Worm (Caenorhabditis elegans): ENCODE data around the gene chil-4.

Gene chil-4

ce11 chrII:9855620-9856019, at the start of gene chil-4:
Gene chil-4 (minus strand): TSS chrII:9855720.
- TF ChIP-seq tbx-11 (GFP tag; IDR thresholded peaks at IDR 0.05) (no peak), flt-1 (GFP tag; IDR thresholded peaks at IDR 0.05) (no peak), tra-4 (tag; optimal IDR thresholded peaks at IDR 0.05) (no peak), scrt-1 (GFP tag; IDR thresholded peaks at IDR 0.05) (no peak), B0310.2 (tag; optimal IDR thresholded peaks at IDR 0.05) (no peak), ceh-36 (tag; optimal IDR thresholded peaks at IDR 0.05) (no peak), pes-1 (GFP tag; IDR thresholded peaks at IDR 0.05) (no peak), tbx-37 (GFP tag; conservative IDR thresholded peaks at IDR 0.05) (no peak), hmbx-1 (tag; optimal IDR thresholded peaks at IDR 0.05) (no peak), ama-1 (optimal IDR thresholded peaks at IDR 0.05) (no peak), ets-7 (tag; optimal IDR thresholded peaks at IDR 0.05) (no peak), hnd-1 (tag; optimal IDR thresholded peaks at IDR 0.05) (no peak), F13C5.2 (tag; optimal IDR thresholded peaks at IDR 0.05) (no peak), ceh-13 (GFP tag; optimal IDR thresholded peaks at IDR 0.05) (no peak), hmg-4 (GFP tag; optimal IDR thresholded peaks at IDR 0.05) (no peak), aly-1 (tag; optimal IDR thresholded peaks at IDR 0.05) (no peak), sea-1 (GFP tag; conservative IDR thresholded peaks at IDR 0.05) (no peak)

ce11 chrII:9904459-9904858, 48.9 kb upstream of the chil-4 start:
- no peak for TF ChIP-seq ama-1 (optimal IDR thresholded peaks at IDR 0.05)
- no peak for TF ChIP-seq tbx-11 (GFP tag; IDR thresholded peaks at IDR 0.05)
- TF ChIP-seq ceh-36 (tag; optimal IDR thresholded peaks at IDR 0.05) = no peak
- no peak for TF ChIP-seq sea-1 (GFP tag; conservative IDR thresholded peaks at IDR 0.05)
- TF ChIP-seq hnd-1 (tag; optimal IDR thresholded peaks at IDR 0.05) = no peak
- no peak for TF ChIP-seq ets-7 (tag; optimal IDR thresholded peaks at IDR 0.05)
- TF ChIP-seq hmg-4 (GFP tag; optimal IDR thresholded peaks at IDR 0.05) = no peak
- TF ChIP-seq B0310.2 (tag; optimal IDR thresholded peaks at IDR 0.05) = no peak
- no peak for TF ChIP-seq ceh-13 (GFP tag; optimal IDR thresholded peaks at IDR 0.05)
- TF ChIP-seq hmbx-1 (tag; optimal IDR thresholded peaks at IDR 0.05) = no peak
- TF ChIP-seq scrt-1 (GFP tag; IDR thresholded peaks at IDR 0.05) = no peak
- no peak for TF ChIP-seq flt-1 (GFP tag; IDR thresholded peaks at IDR 0.05)
- no peak for TF ChIP-seq tra-4 (tag; optimal IDR thresholded peaks at IDR 0.05)
- TF ChIP-seq F13C5.2 (tag; optimal IDR thresholded peaks at IDR 0.05) = no peak
- TF ChIP-seq aly-1 (tag; optimal IDR thresholded peaks at IDR 0.05) = no peak
- TF ChIP-seq pes-1 (GFP tag; IDR thresholded peaks at IDR 0.05) = no peak

ce11 chrII:9900276-9900675, 44.8 kb upstream of the chil-4 start, which contains the start of gene unc-4:
Gene unc-4 (minus strand): TSS chrII:9900376.
- no peak for TF ChIP-seq tra-4 (tag; optimal IDR thresholded peaks at IDR 0.05)
- TF ChIP-seq tbx-37 (GFP tag; conservative IDR thresholded peaks at IDR 0.05) = no peak
- TF ChIP-seq scrt-1 (GFP tag; IDR thresholded peaks at IDR 0.05) = no peak
- no peak for TF ChIP-seq ceh-36 (tag; optimal IDR thresholded peaks at IDR 0.05)
- no peak for TF ChIP-seq aly-1 (tag; optimal IDR thresholded peaks at IDR 0.05)
- no peak for TF ChIP-seq hmbx-1 (tag; optimal IDR thresholded peaks at IDR 0.05)
- TF ChIP-seq hmg-4 (GFP tag; optimal IDR thresholded peaks at IDR 0.05) = no peak

ce11 chrII:9898744-9899143, 43.2 kb upstream of the chil-4 start:
- no peak for TF ChIP-seq F13C5.2 (tag; optimal IDR thresholded peaks at IDR 0.05)
- no peak for TF ChIP-seq hmbx-1 (tag; optimal IDR thresholded peaks at IDR 0.05)
- no peak for TF ChIP-seq pes-1 (GFP tag; IDR thresholded peaks at IDR 0.05)
- no peak for TF ChIP-seq ama-1 (optimal IDR thresholded peaks at IDR 0.05)
- TF ChIP-seq tbx-37 (GFP tag; conservative IDR thresholded peaks at IDR 0.05) = no peak
- TF ChIP-seq flt-1 (GFP tag; IDR thresholded peaks at IDR 0.05) = no peak
- no peak for TF ChIP-seq ceh-36 (tag; optimal IDR thresholded peaks at IDR 0.05)
- TF ChIP-seq sea-1 (GFP tag; conservative IDR thresholded peaks at IDR 0.05) = no peak
- TF ChIP-seq hnd-1 (tag; optimal IDR thresholded peaks at IDR 0.05) = no peak
- no peak for TF ChIP-seq tra-4 (tag; optimal IDR thresholded peaks at IDR 0.05)
- TF ChIP-seq ets-7 (tag; optimal IDR thresholded peaks at IDR 0.05) = no peak
- TF ChIP-seq hmg-4 (GFP tag; optimal IDR thresholded peaks at IDR 0.05) = no peak
- TF ChIP-seq ceh-13 (GFP tag; optimal IDR thresholded peaks at IDR 0.05) = no peak
- no peak for TF ChIP-seq aly-1 (tag; optimal IDR thresholded peaks at IDR 0.05)
- no peak for TF ChIP-seq tbx-11 (GFP tag; IDR thresholded peaks at IDR 0.05)
- TF ChIP-seq B0310.2 (tag; optimal IDR thresholded peaks at IDR 0.05) = no peak
- TF ChIP-seq scrt-1 (GFP tag; IDR thresholded peaks at IDR 0.05) = no peak

- TF ChIP-seq tbx-37 (GFP tag; conservative IDR thresholded peaks at IDR 0.05) (no peak), F13C5.2 (tag; optimal IDR thresholded peaks at IDR 0.05) (no peak), ceh-36 (tag; optimal IDR thresholded peaks at IDR 0.05) (no peak), ceh-13 (GFP tag; optimal IDR thresholded peaks at IDR 0.05) (no peak), hmg-4 (GFP tag; optimal IDR thresholded peaks at IDR 0.05) (no peak), tbx-11 (GFP tag; IDR thresholded peaks at IDR 0.05) (no peak), flt-1 (GFP tag; IDR thresholded peaks at IDR 0.05) (no peak), B0310.2 (tag; optimal IDR thresholded peaks at IDR 0.05) (no peak), pes-1 (GFP tag; IDR thresholded peaks at IDR 0.05) (no peak), sea-1 (GFP tag; conservative IDR thresholded peaks at IDR 0.05) (no peak)
Measured at ce11 chrII:9895173-9895572, 39.7 kb upstream of the chil-4 start.

ce11 chrII:9894435-9894834, 38.9 kb upstream of the chil-4 start, which contains the start of gene F26C11.1:
Gene F26C11.1 (plus strand): TSS chrII:9894735.
- TF ChIP-seq tra-4 (tag; optimal IDR thresholded peaks at IDR 0.05) (no peak), aly-1 (tag; optimal IDR thresholded peaks at IDR 0.05) (no peak), hmbx-1 (tag; optimal IDR thresholded peaks at IDR 0.05) (no peak), hmg-4 (GFP tag; optimal IDR thresholded peaks at IDR 0.05) (no peak), ama-1 (optimal IDR thresholded peaks at IDR 0.05) (no peak), hnd-1 (tag; optimal IDR thresholded peaks at IDR 0.05) (no peak), scrt-1 (GFP tag; IDR thresholded peaks at IDR 0.05) (no peak)

- TF ChIP-seq hmbx-1 (tag; optimal IDR thresholded peaks at IDR 0.05) (no peak), flt-1 (GFP tag; IDR thresholded peaks at IDR 0.05) (no peak), F13C5.2 (tag; optimal IDR thresholded peaks at IDR 0.05) (no peak), scrt-1 (GFP tag; IDR thresholded peaks at IDR 0.05) (no peak), ceh-13 (GFP tag; optimal IDR thresholded peaks at IDR 0.05) (no peak), tbx-11 (GFP tag; IDR thresholded peaks at IDR 0.05) (no peak), sea-1 (GFP tag; conservative IDR thresholded peaks at IDR 0.05) (no peak), aly-1 (tag; optimal IDR thresholded peaks at IDR 0.05) (no peak), ets-7 (tag; optimal IDR thresholded peaks at IDR 0.05) (no peak), tra-4 (tag; optimal IDR thresholded peaks at IDR 0.05) (no peak), ceh-36 (tag; optimal IDR thresholded peaks at IDR 0.05) (no peak), pes-1 (GFP tag; IDR thresholded peaks at IDR 0.05) (no peak), B0310.2 (tag; optimal IDR thresholded peaks at IDR 0.05) (no peak), hmg-4 (GFP tag; optimal IDR thresholded peaks at IDR 0.05) (no peak), ama-1 (optimal IDR thresholded peaks at IDR 0.05) (no peak), hnd-1 (tag; optimal IDR thresholded peaks at IDR 0.05) (no peak)
Measured at ce11 chrII:9892409-9892808, 36.9 kb upstream of the chil-4 start, which contains the start of gene C08H9.16. Gene C08H9.16 (plus strand): TSS chrII:9892778.
